Fruit fly (Drosophila melanogaster) whole organism, embryonic: ENCODE results near the gene CNPYb.

Experiments used
- Atf3 ChIP-seq: fragments of 200-800 bp; sonication (Bioruptor generic); optimal IDR thresholded peaks from 3 replicates; lab custom pipeline; 2016; ENCODE audit warnings: missing biosample characterization, missing genetic modification characterization
- Bdp1 ChIP-seq: fragments of 200-800 bp; sonication (Bioruptor generic); optimal IDR thresholded peaks from 3 replicates; lab custom pipeline; 2016; ENCODE audit warnings: missing biosample characterization, missing genetic modification characterization
- CG10321 ChIP-seq: fragments of 200-800 bp; sonication (Bioruptor generic); IDR thresholded peaks from 2 replicates; pipeline ENCODE4 v1.3.6; 2022; ENCODE audit warnings: missing biosample characterization, missing genetic modification characterization
- CG10543 ChIP-seq: fragments of 200-800 bp; sonication (Bioruptor generic); optimal IDR thresholded peaks from 3 replicates; lab custom pipeline; 2017; ENCODE audit warnings: missing biosample characterization, mild to moderate bottlenecking, missing genetic modification characterization, moderate library complexity
- CG11093 ChIP-seq: fragments of 200-800 bp; sonication (Bioruptor generic); IDR thresholded peaks from 3 replicates; pipeline ENCODE4 v1.3.6; 2022; ENCODE audit warnings: missing biosample characterization, missing genetic modification characterization
- CG1233 ChIP-seq: fragments of 200-800 bp; sonication (Bioruptor generic); optimal IDR thresholded peaks from 4 replicates; lab custom pipeline; 2018; ENCODE audit warnings: missing biosample characterization, mild to moderate bottlenecking, missing genetic modification characterization
- CG12942 ChIP-seq: fragments of 200-800 bp; sonication (Bioruptor generic); optimal IDR thresholded peaks from 3 replicates; lab custom pipeline; 2016; ENCODE audit warnings: missing biosample characterization, missing genetic modification characterization
- CG13775 ChIP-seq: fragments of 200-800 bp; sonication (Bioruptor generic); optimal IDR thresholded peaks from 3 replicates; lab custom pipeline; 2017; ENCODE audit warnings: missing biosample characterization, mild to moderate bottlenecking, missing genetic modification characterization
- CG14050 ChIP-seq: fragments of 200-800 bp; sonication (Bioruptor generic); IDR thresholded peaks from 3 replicates; pipeline ENCODE4 v1.3.6; 2022; ENCODE audit warnings: missing biosample characterization, missing genetic modification characterization
- CG1529 ChIP-seq: fragments of 200-800 bp; sonication (Bioruptor generic); optimal IDR thresholded peaks from 3 replicates; lab custom pipeline; 2018; ENCODE audit warnings: missing biosample characterization, missing genetic modification characterization
- CG1792 ChIP-seq: fragments of 200-800 bp; sonication (Bioruptor generic); optimal IDR thresholded peaks from 2 replicates; lab custom pipeline; 2016; ENCODE audit warnings: missing biosample characterization, missing genetic modification characterization
- CG1832 ChIP-seq: fragments of 200-800 bp; sonication (Bioruptor generic); optimal IDR thresholded peaks from 2 replicates; lab custom pipeline; 2017; ENCODE audit warnings: missing biosample characterization, mild to moderate bottlenecking, missing genetic modification characterization, inconsistent platforms
- CG31224 ChIP-seq: fragments of 200-800 bp; sonication (Bioruptor generic); IDR thresholded peaks from 2 replicates; pipeline ENCODE4 v1.3.6; 2022; ENCODE audit warnings: missing biosample characterization, missing genetic modification characterization
- CG32767 ChIP-seq: fragments of 200-800 bp; sonication (Bioruptor generic); IDR thresholded peaks from 2 replicates; pipeline ENCODE4 v1.3.6; 2022; ENCODE audit warnings: missing biosample characterization, missing genetic modification characterization
- CG8924 ChIP-seq: fragments of 200-800 bp; optimal IDR thresholded peaks from 3 replicates; lab custom pipeline; 2019; ENCODE audit warnings: missing biosample characterization, mild to moderate bottlenecking, missing genetic modification characterization, moderate library complexity
- CrebB ChIP-seq: fragments of 200-800 bp; sonication (Bioruptor generic); optimal IDR thresholded peaks from 3 replicates; lab custom pipeline; 2018; ENCODE audit warnings: missing biosample characterization, mild to moderate bottlenecking, missing genetic modification characterization
- Dip3 ChIP-seq: fragments of 200-800 bp; sonication (Bioruptor generic); optimal IDR thresholded peaks from 3 replicates; lab custom pipeline; 2016; ENCODE audit warnings: missing biosample characterization, missing genetic modification characterization
- HHEX ChIP-seq: fragments of 200-800 bp; sonication (Bioruptor generic); optimal IDR thresholded peaks from 3 replicates; lab custom pipeline; 2017; ENCODE audit warnings: missing biosample characterization, mild to moderate bottlenecking, missing genetic modification characterization, missing genetic modification reagents
- HLH54F ChIP-seq: fragments of 200-800 bp; sonication (Bioruptor generic); optimal IDR thresholded peaks from 3 replicates; lab custom pipeline; 2016; ENCODE audit warnings: missing biosample characterization, missing genetic modification characterization
- Hr3 ChIP-seq: fragments of 200-800 bp; sonication (Bioruptor generic); optimal IDR thresholded peaks from 3 replicates; lab custom pipeline; 2016; ENCODE audit warnings: missing biosample characterization, missing genetic modification characterization
- Mes4 ChIP-seq: fragments of 200-800 bp; sonication (Bioruptor generic); optimal IDR thresholded peaks from 2 replicates; lab custom pipeline; 2016; ENCODE audit warnings: missing biosample characterization, missing genetic modification characterization
- Neu2 ChIP-seq: fragments of 200-800 bp; sonication (Bioruptor generic); optimal IDR thresholded peaks from 3 replicates; lab custom pipeline; 2016; ENCODE audit warnings: missing biosample characterization, missing genetic modification characterization, borderline replicate concordance
- Nf-YA ChIP-seq: fragments of 200-800 bp; sonication (Bioruptor generic); IDR thresholded peaks from 2 replicates; pipeline ENCODE4 v1.3.6; 2022; ENCODE audit warnings: missing biosample characterization, missing genetic modification characterization
- Nf-YC ChIP-seq: fragments of 200-800 bp; optimal IDR thresholded peaks from 3 replicates; lab custom pipeline; 2019; ENCODE audit warnings: missing biosample characterization, mild to moderate bottlenecking, missing genetic modification characterization, moderate library complexity
- Ravus ChIP-seq: fragments of 200-800 bp; sonication (Bioruptor generic); IDR thresholded peaks from 2 replicates; pipeline ENCODE4 v1.3.6; 2022; ENCODE audit warnings: missing biosample characterization, missing genetic modification characterization
- Scr ChIP-seq: fragments of 200-800 bp; sonication (Bioruptor generic); IDR thresholded peaks from 2 replicates; pipeline ENCODE4 v1.3.6; 2022; ENCODE audit warnings: missing biosample characterization, missing genetic modification characterization; ENCODE audit not compliant: partially characterized antibody
- Sox102F ChIP-seq: fragments of 200-800 bp; sonication (Bioruptor generic); optimal IDR thresholded peaks from 2 replicates; lab custom pipeline; 2018; ENCODE audit warnings: missing biosample characterization, mild to moderate bottlenecking, missing genetic modification characterization, moderate library complexity
- Ssrp ChIP-seq: fragments of 200-800 bp; sonication (Bioruptor generic); optimal IDR thresholded peaks from 2 replicates; lab custom pipeline; 2018; ENCODE audit warnings: missing biosample characterization, mild to moderate bottlenecking, missing genetic modification characterization, moderate library complexity
- Tbp ChIP-seq: fragments of >200 bp; optimal IDR thresholded peaks from 2 replicates; lab custom pipeline; 2018; ENCODE audit warnings: missing biosample characterization, missing genetic modification characterization
- Trl ChIP-seq, 3 experiments: fragments of >200 bp in 2 of 3; fragments of 200-800 bp in 1 of 3; sonication (Bioruptor generic) in 1 of 3; optimal IDR thresholded peaks; 2 replicates in 1 of 3; 3 replicates in 2 of 3; lab custom pipeline; 2016 to 2017; ENCODE audit warnings: missing biosample characterization in 1 of 3, missing genetic modification characterization in 1 of 3
- az2 ChIP-seq: fragments of 200-800 bp; sonication (Bioruptor generic); optimal IDR thresholded peaks from 3 replicates; lab custom pipeline; 2016; ENCODE audit warnings: missing biosample characterization, missing genetic modification characterization
- br ChIP-seq: fragments of >200 bp; optimal IDR thresholded peaks from 2 replicates; lab custom pipeline; 2017
- bsh ChIP-seq, 2 experiments: fragments of 200-800 bp; sonication (Bioruptor generic); optimal IDR thresholded peaks; 2 replicates each; lab custom pipeline; 2017 to 2018; ENCODE audit warnings: mild to moderate bottlenecking in 2 of 2, missing biosample characterization in 2 of 2, missing genetic modification characterization in 2 of 2, moderate library complexity in 1 of 2
- chif ChIP-seq, 2 experiments: fragments of 200-800 bp; sonication (Bioruptor generic); optimal IDR thresholded peaks; 3 replicates each; lab custom pipeline; 2016; ENCODE audit warnings: missing biosample characterization in 2 of 2, missing genetic modification characterization in 2 of 2
- chinmo ChIP-seq: fragments of 200-800 bp; sonication (Bioruptor generic); IDR thresholded peaks from 4 replicates; pipeline ENCODE4 v1.3.6; 2022; ENCODE audit warnings: missing biosample characterization, missing genetic modification characterization; ENCODE audit not compliant: partially characterized antibody
- fd102C ChIP-seq: fragments of 200-800 bp; sonication (Bioruptor generic); optimal IDR thresholded peaks from 2 replicates; lab custom pipeline; 2018; ENCODE audit warnings: missing biosample characterization, mild to moderate bottlenecking, missing genetic modification characterization, moderate library complexity
- gce ChIP-seq: fragments of 200-800 bp; sonication (Bioruptor generic); IDR thresholded peaks from 3 replicates; pipeline ENCODE4 v1.3.6; 2022; ENCODE audit warnings: missing biosample characterization, missing genetic modification characterization
- gsb ChIP-seq: fragments of 200-800 bp; sonication (Bioruptor generic); IDR thresholded peaks from 2 replicates; pipeline ENCODE4 v1.3.6; 2022; ENCODE audit warnings: missing biosample characterization, missing genetic modification characterization
- her ChIP-seq: fragments of 200-800 bp; sonication (Bioruptor generic); optimal IDR thresholded peaks from 2 replicates; lab custom pipeline; 2016; ENCODE audit warnings: missing biosample characterization, missing genetic modification characterization
- hth ChIP-seq: fragments of >200 bp; optimal IDR thresholded peaks from 2 replicates; lab custom pipeline; 2017; ENCODE audit warnings: inconsistent platforms
- jigr1 ChIP-seq: fragments of 200-800 bp; sonication (Bioruptor generic); IDR thresholded peaks from 3 replicates; pipeline ENCODE4 v1.3.6; 2022; ENCODE audit warnings: missing biosample characterization, missing genetic modification characterization
- ken ChIP-seq: fragments of 200-800 bp; sonication (Bioruptor generic); IDR thresholded peaks from 3 replicates; pipeline ENCODE4 v1.3.6; 2022; ENCODE audit warnings: missing biosample characterization, missing genetic modification characterization
- kni ChIP-seq: fragments of 200-800 bp; sonication (Bioruptor generic); optimal IDR thresholded peaks from 3 replicates; lab custom pipeline; 2017; ENCODE audit warnings: mild to moderate bottlenecking, missing biosample characterization, missing genetic modification reagents, missing genetic modification characterization
- pan ChIP-seq, 4 experiments: fragments of >200 bp in 3 of 4; fragments of 200-800 bp in 1 of 4; sonication (Bioruptor generic) in 1 of 4; optimal IDR thresholded peaks in 3 of 4; IDR thresholded peaks in 1 of 4; 2 replicates each; pipeline versions ENCODE4 v1.3.6 to Lab custom; 2017 to 2022; ENCODE audit warnings: missing biosample characterization in 2 of 4, missing genetic modification characterization in 2 of 4, mixed read lengths in 1 of 4
- repo ChIP-seq: fragments of 200-800 bp; sonication (Bioruptor generic); optimal IDR thresholded peaks from 2 replicates; lab custom pipeline; 2016; ENCODE audit warnings: missing biosample characterization, missing genetic modification characterization
- shn ChIP-seq: fragments of 200-800 bp; sonication (Bioruptor generic); optimal IDR thresholded peaks from 3 replicates; lab custom pipeline; 2016; ENCODE audit warnings: missing biosample characterization, missing genetic modification characterization
- sna ChIP-seq: fragments of 200-800 bp; sonication (Bioruptor generic); IDR thresholded peaks from 2 replicates; pipeline ENCODE4 v1.3.6; 2022; ENCODE audit warnings: missing biosample characterization, missing genetic modification characterization; ENCODE audit not compliant: partially characterized antibody
- unpg ChIP-seq: fragments of 200-800 bp; sonication (Bioruptor generic); optimal IDR thresholded peaks from 3 replicates; lab custom pipeline; 2018; ENCODE audit warnings: missing biosample characterization, mild to moderate bottlenecking, missing genetic modification characterization, moderate library complexity

Gene CNPYb

dm6 chr3L:19062472-19063409 is 33.3 kb downstream of the CNPYb start, which contains the start of the genes Ugt316A1 and Sfxn2 (continued):
- TF ChIP-seq Neu2 (GFP tag; lab: Kevin White, UChicago) (no peak), repo (GFP tag; lab: Kevin White, UChicago) (no peak), CG1529 (no peak), chinmo (GFP tag; lab: Robert Waterston, UW) (peak; percentile 88; the same call in 1 of the 4 replicates), bsh (GFP tag; optimal IDR thresholded peaks at IDR 0.05; lab: Kevin White, UChicago) (peak; percentile 26 to 45), jigr1 (GFP tag; lab: Robert Waterston, UW) (no peak), gsb (GFP tag; lab: Robert Waterston, UW) (no peak), CG8924 (tag; lab: Kevin White, UChicago) (peak; percentile 40), Tbp (GFP tag; lab: Kevin White, UChicago) (peak; percentile 90), Sox102F (no peak), hth (lab: Kevin White, UChicago) (no peak), CG14050 (GFP tag; lab: Robert Waterston, UW) (no peak), br (lab: Kevin White, UChicago) (no peak), Nf-YA (GFP tag; lab: Robert Waterston, UW) (no peak), Dip3 (GFP tag; lab: Kevin White, UChicago) (peak; percentile 50), Hr3 (peak; percentile 41), Scr (GFP tag; lab: Robert Waterston, UW) (0 out of 2 replicates have a peak, but pooled peaks have one; percentile 19), CrebB (peak; percentile 55), Bdp1 (GFP tag; lab: Kevin White, UChicago) (peak; percentile 4), ken (GFP tag; lab: Robert Waterston, UW) (no peak), Ssrp (tag; lab: Kevin White, UChicago) (peak; percentile 22), shn (GFP tag; lab: Kevin White, UChicago) (no peak), fd102C (no peak), CG13775 (GFP tag; lab: Kevin White, UChicago) (peak; percentile 89), CG12942 (GFP tag; lab: Kevin White, UChicago) (peak; percentile 30), CG31224 (no peak), CG32767 (GFP tag; lab: Robert Waterston, UW) (peak; percentile 23; the same call in 1 of the 2 replicates), CG10321 (no peak), CG1832 (GFP tag; lab: Kevin White, UChicago) (no peak), Nf-YC (tag; lab: Kevin White, UChicago) (peak; percentile 18), HLH54F (GFP tag; lab: Kevin White, UChicago) (no peak), CG10543 (GFP tag; lab: Kevin White, UChicago) (no peak), CG11093 (no peak), Atf3 (GFP tag; lab: Kevin White, UChicago) (no peak), Mes4 (no peak), Trl (optimal IDR thresholded peaks at IDR 0.05; lab: Kevin White, UChicago) (peak in 1 of 2 experiments; percentile 26), Trl (GFP tag; optimal IDR thresholded peaks at IDR 0.05; lab: Kevin White, UChicago) (peak; percentile 32), CG1233 (GFP tag; lab: Kevin White, UChicago) (no peak), az2 (GFP tag; lab: Kevin White, UChicago) (peak; percentile 24), sna (no peak), Ravus (no peak), gce (GFP tag; lab: Robert Waterston, UW) (0 out of 3 replicates have a peak, but pooled peaks have one; percentile 28), unpg (no peak), her (GFP tag; lab: Kevin White, UChicago) (peak; percentile 2), kni (GFP tag; lab: Kevin White, UChicago) (no peak), HHEX (GFP tag; lab: Kevin White, UChicago) (no peak), chif (GFP tag; optimal IDR thresholded peaks at IDR 0.05; lab: Kevin White, UChicago) (peak in 1 of 2 experiments; percentile 50), pan (optimal IDR thresholded peaks at IDR 0.05; lab: Kevin White, UChicago) (no peak), pan (GFP tag; optimal IDR thresholded peaks at IDR 0.05 in 1 of 2, IDR thresholded peaks at IDR 0.05 in 1 of 2) (peak in 1 of 2 experiments; percentile 50), CG1792 (GFP tag; lab: Kevin White, UChicago) (no peak)
